Worm (Caenorhabditis elegans) whole organism, L2 larva: ENCODE results near the gene cmtr-1.

Experiments
- blmp-1 ChIP-seq: sonication (generic microtip); optimal IDR thresholded peaks from 2 replicates; lab custom pipeline; 2017; ENCODE audit warnings: missing genetic modification characterization, mild to moderate bottlenecking, missing compliant biosample characterization, antibody characterized with exemption, moderate library complexity; ENCODE audit not compliant: insufficient read depth
- nhr-77 ChIP-seq: fragments of 150-350 bp; optimal IDR thresholded peaks from 2 replicates; lab custom pipeline; 2014; ENCODE audit warnings: missing biosample characterization, missing genetic modification characterization
- snpc-4 ChIP-seq: fragments of 150-350 bp; optimal IDR thresholded peaks from 2 replicates; lab custom pipeline; 2014; ENCODE audit warnings: missing biosample characterization, missing genetic modification characterization
- ztf-4 ChIP-seq: fragments of 150-350 bp; optimal IDR thresholded peaks from 2 replicates; lab custom pipeline; 2014; ENCODE audit warnings: missing biosample characterization, missing genetic modification characterization

DNA sequence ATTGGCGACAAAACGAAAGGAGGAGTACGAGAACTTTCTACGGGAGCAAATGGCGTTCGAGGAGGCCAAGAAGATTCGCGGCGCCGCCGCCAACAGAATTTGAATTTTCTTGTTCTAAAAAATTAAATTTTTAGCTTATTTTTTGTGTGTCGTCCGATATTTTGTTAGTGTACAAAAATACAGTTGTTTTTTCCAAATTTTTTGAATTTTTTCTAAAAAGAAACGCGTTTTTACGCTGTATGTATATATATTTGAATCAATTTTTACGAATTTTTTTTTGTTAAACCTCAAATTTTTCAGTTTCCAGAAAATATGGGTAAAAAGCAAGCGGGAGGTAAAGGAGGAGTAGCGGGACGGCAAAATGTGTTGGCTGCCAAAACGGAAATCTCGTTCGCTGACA, 13.2 kb downstream of the cmtr-1 start, which contains the start of gene trip-4:
- no peak for TF ChIP-seq blmp-1 (tag; lab: Kevin White, UChicago)
- TF ChIP-seq snpc-4 (tag; lab: Kevin White, UChicago), result no peak
- no peak for TF ChIP-seq nhr-77 (tag; lab: Kevin White, UChicago)
- TF ChIP-seq ztf-4 (tag; lab: Kevin White, UChicago), result no peak
